Fruit fly (Drosophila melanogaster): ENCODE measurements around the gene CG43362.

Gene CG43362

DNA sequence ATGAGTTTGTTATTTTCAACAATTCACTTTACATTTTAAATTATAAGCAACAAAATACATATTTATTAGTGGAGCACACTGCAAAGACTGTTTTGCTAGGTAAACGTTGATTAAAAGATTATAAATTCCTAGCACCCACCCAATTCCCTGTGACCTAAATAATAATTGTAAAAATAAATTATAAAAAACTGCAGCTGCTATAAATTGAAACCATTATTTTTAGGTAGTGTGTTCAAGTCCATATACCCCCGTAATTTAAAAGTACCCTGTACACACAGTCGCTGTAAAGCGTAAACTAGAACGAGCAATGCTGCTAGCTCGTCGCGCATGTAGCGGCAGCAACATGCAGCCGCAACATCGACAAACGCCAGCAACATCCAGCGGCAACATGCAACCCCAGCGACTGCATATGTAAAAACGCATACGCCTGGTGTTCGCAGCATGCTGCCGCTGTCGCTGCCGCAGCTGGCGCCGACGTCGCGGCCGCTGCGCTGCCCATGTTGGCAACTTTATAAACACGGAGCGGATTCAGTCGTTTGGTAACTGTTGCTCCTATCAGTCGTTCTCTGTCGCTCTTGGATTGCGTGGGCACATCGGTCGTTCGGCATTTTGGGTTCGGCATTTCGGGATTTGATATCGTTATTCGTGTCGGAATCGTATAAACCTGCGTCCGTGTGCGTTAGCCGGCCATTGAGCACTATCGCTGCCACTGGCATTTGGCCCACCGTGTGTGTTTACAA, 28.5 kb upstream of the CG43362 start, which contains the start of gene Fas3 (continued):
- TF ChIP-seq zen (tag; optimal IDR thresholded peaks at IDR 0.05): no peak
- TF ChIP-seq sr (GFP tag; IDR thresholded peaks at IDR 0.05): peak; percentile 87
- TF ChIP-seq Hmx (GFP tag; optimal IDR thresholded peaks at IDR 0.05): no peak
- no peak for TF ChIP-seq CG1602 (GFP tag; optimal IDR thresholded peaks at IDR 0.05)
- peak; percentile 99 for TF ChIP-seq Adf1 (GFP tag; IDR thresholded peaks at IDR 0.05)
- TF ChIP-seq CG10267 (tag; optimal IDR thresholded peaks at IDR 0.05): no peak
- 0 out of 2 replicates have a peak, but pooled peaks have one; percentile 10 for TF ChIP-seq HLH3B (GFP tag; IDR thresholded peaks at IDR 0.05)
- TF ChIP-seq Fer3 (tag; optimal IDR thresholded peaks at IDR 0.05): no peak
- no peak for TF ChIP-seq CG18476 (GFP tag; optimal IDR thresholded peaks at IDR 0.05)
- peak; percentile 2 for TF ChIP-seq run (tag; optimal IDR thresholded peaks at IDR 0.05)
- TF ChIP-seq CG12104 (GFP tag; optimal IDR thresholded peaks at IDR 0.05): no peak
- TF ChIP-seq Nf-YA (GFP tag; IDR thresholded peaks at IDR 0.05): no peak
- no peak for TF ChIP-seq jigr1 (GFP tag; IDR thresholded peaks at IDR 0.05)
- TF ChIP-seq lilli (GFP tag; optimal IDR thresholded peaks at IDR 0.05): peak; percentile 8
- peak; percentile 52; the same call in 1 of the 3 replicates for TF ChIP-seq gce (GFP tag; IDR thresholded peaks at IDR 0.05)
- peak; percentile 5 for TF ChIP-seq ac (GFP tag; optimal IDR thresholded peaks at IDR 0.05)
- peak; percentile 81 for TF ChIP-seq sd (tag; optimal IDR thresholded peaks at IDR 0.05)
- no peak for TF ChIP-seq prd (optimal IDR thresholded peaks at IDR 0.05)
- no peak for TF ChIP-seq prd (GFP tag; IDR thresholded peaks at IDR 0.05)
- TF ChIP-seq CG15073 (GFP tag; optimal IDR thresholded peaks at IDR 0.05): no peak
- TF ChIP-seq CG3847 (GFP tag; IDR thresholded peaks at IDR 0.05): no peak
- no peak for TF ChIP-seq Abd-B (GFP tag; optimal IDR thresholded peaks at IDR 0.05)
- no peak for TF ChIP-seq CG2116 (GFP tag; optimal IDR thresholded peaks at IDR 0.05)
- TF ChIP-seq oc (tag; optimal IDR thresholded peaks at IDR 0.05): peak; percentile 60
- TF ChIP-seq pfk (GFP tag; optimal IDR thresholded peaks at IDR 0.05): peak; percentile 30
- no peak for TF ChIP-seq hb (GFP tag; IDR thresholded peaks at IDR 0.05; ENCODE audit: partially characterized antibody)
- no peak for TF ChIP-seq gt (GFP tag; IDR thresholded peaks at IDR 0.05)
- no peak for TF ChIP-seq Optix (GFP tag; IDR thresholded peaks at IDR 0.05)
- TF ChIP-seq CG34422 (GFP tag; IDR thresholded peaks at IDR 0.05): no peak
- TF ChIP-seq ase (GFP tag; IDR thresholded peaks at IDR 0.05): no peak
- no peak for TF ChIP-seq CG6765 (GFP tag; optimal IDR thresholded peaks at IDR 0.05)
- TF ChIP-seq pb (GFP tag; optimal IDR thresholded peaks at IDR 0.05): peak; percentile 59
- TF ChIP-seq h (optimal IDR thresholded peaks at IDR 0.05): no peak
- peak; percentile 26; the same call in 1 of the 2 replicates for TF ChIP-seq CG9932 (GFP tag; IDR thresholded peaks at IDR 0.05)
- no peak for TF ChIP-seq ara (GFP tag; IDR thresholded peaks at IDR 0.05)
- TF ChIP-seq Aef1 (GFP tag; IDR thresholded peaks at IDR 0.05): no peak
- TF ChIP-seq HLH54F (GFP tag; optimal IDR thresholded peaks at IDR 0.05): no peak
- no peak; the same call in 1 of the 2 replicates for TF ChIP-seq CG32767 (GFP tag; IDR thresholded peaks at IDR 0.05)
- no peak for TF ChIP-seq CG5245 (GFP tag; optimal IDR thresholded peaks at IDR 0.05)
- peak; percentile 0 for TF ChIP-seq kni (GFP tag; optimal IDR thresholded peaks at IDR 0.05)
- peak; percentile 64 for TF ChIP-seq Fer1 (GFP tag; optimal IDR thresholded peaks at IDR 0.05)
- no peak for TF ChIP-seq pum (GFP tag; optimal IDR thresholded peaks at IDR 0.05)
- 0 out of 2 replicates have a peak, but pooled peaks have one; percentile 19 for TF ChIP-seq rib (GFP tag; IDR thresholded peaks at IDR 0.05)
- TF ChIP-seq CG33213 (GFP tag; optimal IDR thresholded peaks at IDR 0.05): peak; percentile 32
- TF ChIP-seq CG4820 (GFP tag; optimal IDR thresholded peaks at IDR 0.05): no peak
- no peak; the same call in 2 of the 3 replicates for TF ChIP-seq HLH4C (GFP tag; IDR thresholded peaks at IDR 0.05; ENCODE audit: partially characterized antibody)
- TF ChIP-seq tin (GFP tag; optimal IDR thresholded peaks at IDR 0.05): no peak
- TF ChIP-seq H15 (GFP tag; IDR thresholded peaks at IDR 0.05): no peak
- peak; percentile 4 for TF ChIP-seq shn (GFP tag; optimal IDR thresholded peaks at IDR 0.05)
- TF ChIP-seq dan (GFP tag; IDR thresholded peaks at IDR 0.05): no peak
- TF ChIP-seq chn (GFP tag; optimal IDR thresholded peaks at IDR 0.05): no peak
- TF ChIP-seq fru (optimal IDR thresholded peaks at IDR 0.05): no peak
